Fruit fly (Drosophila melanogaster): ENCODE measurements around the gene pyd3.

The pyd3 gene

DNA sequence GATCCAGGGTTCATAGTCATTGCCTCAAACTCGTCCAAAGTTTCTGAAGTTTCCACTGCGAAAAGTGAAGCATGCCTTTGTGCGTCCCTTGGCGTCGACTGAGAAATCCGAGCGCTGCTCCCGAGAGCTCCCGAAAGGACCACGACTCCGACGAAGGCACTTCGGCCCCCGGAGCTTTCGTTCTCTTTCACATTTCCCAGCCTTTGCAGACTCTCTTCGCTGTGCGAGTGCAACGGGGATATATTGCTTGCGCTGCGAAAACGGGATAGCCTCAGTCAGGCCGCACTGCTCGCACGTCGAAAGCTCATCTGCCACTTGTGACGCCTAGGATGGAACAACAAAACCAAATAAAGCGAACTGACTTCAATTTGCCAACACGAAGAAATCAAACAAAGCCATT is 3.6 kb upstream of the pyd3 start:
- TF ChIP-seq pad (GFP tag; optimal IDR thresholded peaks at IDR 0.05) (no peak), Clk (GFP tag; optimal IDR thresholded peaks at IDR 0.05) (no peak), CG5204 (GFP tag; optimal IDR thresholded peaks at IDR 0.05) (no peak), CG33017 (tag; optimal IDR thresholded peaks at IDR 0.05) (no peak), kay (GFP tag; ENCODE audit: borderline replicate concordance) (no peak), CG1620 (GFP tag; optimal IDR thresholded peaks at IDR 0.05) (no peak), toe (GFP tag; optimal IDR thresholded peaks at IDR 0.05) (no peak), Mnt (GFP tag; optimal IDR thresholded peaks at IDR 0.05) (no peak)

DNA sequence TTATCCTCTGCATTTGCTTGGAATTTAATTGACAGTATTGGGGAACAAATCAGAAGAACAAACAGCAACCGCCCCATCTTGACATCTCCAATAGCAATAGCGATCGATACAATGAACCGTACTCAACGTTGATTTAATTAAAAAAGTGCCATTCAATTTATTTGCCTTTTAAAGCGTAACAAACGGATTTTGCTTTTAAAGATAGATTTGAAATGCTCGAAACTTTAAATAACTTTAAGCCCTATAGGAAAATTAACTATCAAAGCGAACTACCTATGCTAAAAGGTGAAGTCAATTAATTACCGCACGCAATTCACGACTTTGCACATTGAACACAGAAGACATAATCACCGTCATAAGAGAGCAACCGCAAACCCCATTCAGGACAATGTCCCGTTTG is 10.4 kb downstream of the pyd3 start, which contains the start of gene CG43254:
CG43254 (minus strand) TSS at position 101 of the 400 bp plus-strand sequence.
- TF ChIP-seq cic (GFP tag; optimal IDR thresholded peaks at IDR 0.05) (no peak), tj (GFP tag; optimal IDR thresholded peaks at IDR 0.05) (no peak), CG33017 (tag; optimal IDR thresholded peaks at IDR 0.05) (no peak), CG14711 (tag; optimal IDR thresholded peaks at IDR 0.05) (no peak), bab1 (GFP tag; optimal IDR thresholded peaks at IDR 0.05) (no peak)

DNA sequence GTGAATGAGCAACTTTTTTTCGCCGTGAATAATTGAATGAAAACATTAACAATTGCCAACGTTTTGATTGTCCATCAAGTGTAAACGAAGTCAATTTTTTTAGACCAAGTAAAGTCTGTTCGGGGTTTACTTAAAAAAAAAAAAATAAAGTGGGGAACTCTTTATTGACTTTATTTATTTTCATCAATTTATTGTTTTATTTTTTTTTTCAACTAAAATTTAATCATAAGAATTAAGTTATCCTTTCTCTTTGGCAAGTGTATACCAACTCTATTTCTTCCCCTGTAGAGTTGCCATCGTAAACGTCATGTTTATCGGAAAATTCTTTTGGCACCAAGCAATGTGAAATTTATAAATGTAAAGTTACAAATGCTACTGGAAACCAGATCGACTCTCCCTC is 27.8 kb downstream of the pyd3 start, which contains the start of gene CG2616:
CG2616 (plus strand) TSS at position 301 of the 400 bp plus-strand sequence.
- TF ChIP-seq CG14711 (tag; optimal IDR thresholded peaks at IDR 0.05) = no peak
- no peak for TF ChIP-seq cnc (optimal IDR thresholded peaks at IDR 0.05)
- no peak for TF ChIP-seq CG1620 (GFP tag; optimal IDR thresholded peaks at IDR 0.05)
- TF ChIP-seq kay (GFP tag; ENCODE audit: borderline replicate concordance) = no peak
- no peak for TF ChIP-seq Mnt (GFP tag; optimal IDR thresholded peaks at IDR 0.05)
- no peak for TF ChIP-seq CG11617 (GFP tag; optimal IDR thresholded peaks at IDR 0.05)
- no peak for TF ChIP-seq Crg-1 (GFP tag; optimal IDR thresholded peaks at IDR 0.05)
- no peak for TF ChIP-seq bab1 (GFP tag; optimal IDR thresholded peaks at IDR 0.05)
- no peak for TF ChIP-seq Clk (GFP tag; optimal IDR thresholded peaks at IDR 0.05)
- no peak for TF ChIP-seq ovo (GFP tag; optimal IDR thresholded peaks at IDR 0.05)
- no peak for TF ChIP-seq Hr96 (GFP tag; optimal IDR thresholded peaks at IDR 0.05)
- TF ChIP-seq tj (GFP tag; optimal IDR thresholded peaks at IDR 0.05) = no peak
- TF ChIP-seq CG33017 (tag; optimal IDR thresholded peaks at IDR 0.05) = no peak

DNA sequence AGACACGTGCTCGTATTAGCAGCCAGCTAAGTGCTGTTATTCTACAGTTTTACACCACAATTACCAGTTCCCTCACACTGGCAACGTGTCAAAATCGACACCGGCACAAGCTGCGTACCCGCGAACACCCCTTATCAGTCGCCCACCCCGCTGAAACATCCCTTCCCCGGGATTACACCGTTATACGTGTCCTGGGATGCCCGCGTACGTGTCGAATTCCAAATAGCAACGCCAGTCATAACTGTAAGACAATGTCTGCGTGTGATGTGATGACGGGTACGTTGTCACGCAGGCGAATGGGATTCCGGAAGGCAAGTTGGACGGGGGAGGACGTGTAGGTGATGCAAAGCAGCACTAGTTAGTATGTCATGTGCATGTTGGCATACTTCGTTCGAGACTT is 29.9 kb downstream of the pyd3 start:
- TF ChIP-seq CG1620 (GFP tag; optimal IDR thresholded peaks at IDR 0.05) (no peak), Hr96 (GFP tag; optimal IDR thresholded peaks at IDR 0.05) (no peak), CG7101 (tag; optimal IDR thresholded peaks at IDR 0.05) (no peak), CG5204 (GFP tag; optimal IDR thresholded peaks at IDR 0.05) (no peak), Crg-1 (GFP tag; optimal IDR thresholded peaks at IDR 0.05) (no peak), Mnt (GFP tag; optimal IDR thresholded peaks at IDR 0.05) (no peak), cnc (optimal IDR thresholded peaks at IDR 0.05) (no peak), CG33017 (tag; optimal IDR thresholded peaks at IDR 0.05) (no peak), ovo (GFP tag; optimal IDR thresholded peaks at IDR 0.05) (no peak), CG11617 (GFP tag; optimal IDR thresholded peaks at IDR 0.05) (no peak), bab1 (GFP tag; optimal IDR thresholded peaks at IDR 0.05) (no peak), CG12768 (GFP tag; optimal IDR thresholded peaks at IDR 0.05) (no peak), pad (GFP tag; optimal IDR thresholded peaks at IDR 0.05) (no peak), kay (GFP tag; ENCODE audit: borderline replicate concordance) (no peak), tj (GFP tag; optimal IDR thresholded peaks at IDR 0.05) (no peak), CG7045 (GFP tag; optimal IDR thresholded peaks at IDR 0.05) (no peak)

Data from whole organism, adult.